Worm (Caenorhabditis elegans) whole organism, early embryonic: Measurements from ENCODE around the gene C09E10.3.

Source experiments
- B0310.2 ChIP-seq: sonication (generic microtip); optimal IDR thresholded peaks from 2 replicates; lab custom pipeline; 2016; ENCODE audit warnings: mild to moderate bottlenecking, missing genetic modification characterization, missing compliant biosample characterization
- F13C5.2 ChIP-seq: sonication (generic microtip); optimal IDR thresholded peaks from 2 replicates; lab custom pipeline; 2017; ENCODE audit warnings: mild to moderate bottlenecking, missing genetic modification characterization, inconsistent platforms, missing compliant biosample characterization
- aly-1 ChIP-seq: sonication (generic microtip); optimal IDR thresholded peaks from 2 replicates; lab custom pipeline; 2016; ENCODE audit warnings: missing genetic modification characterization, missing compliant biosample characterization
- ama-1 ChIP-seq: fragments of 150-350 bp; optimal IDR thresholded peaks from 2 replicates; lab custom pipeline; 2014
- ceh-13 ChIP-seq: fragments of 200-800 bp; sonication (Bioruptor generic); optimal IDR thresholded peaks from 2 replicates; lab custom pipeline; 2018; ENCODE audit warnings: mild to moderate bottlenecking, missing genetic modification characterization, missing compliant biosample characterization
- ceh-36 ChIP-seq: sonication (generic microtip); optimal IDR thresholded peaks from 2 replicates; lab custom pipeline; 2016; ENCODE audit warnings: missing genetic modification characterization, inconsistent platforms, missing compliant biosample characterization
- ets-7 ChIP-seq: sonication (generic microtip); optimal IDR thresholded peaks from 2 replicates; lab custom pipeline; 2016; ENCODE audit warnings: missing genotype, missing genetic modification characterization, missing compliant biosample characterization
- flt-1 ChIP-seq: fragments of 200-800 bp; sonication (Bioruptor generic); IDR thresholded peaks from 2 replicates; pipeline ENCODE4 v1.3.6; 2022; ENCODE audit warnings: missing genetic modification characterization, missing compliant biosample characterization
- hmbx-1 ChIP-seq: sonication (generic microtip); optimal IDR thresholded peaks from 2 replicates; lab custom pipeline; 2016; ENCODE audit warnings: mild to moderate bottlenecking, missing genetic modification characterization, missing compliant biosample characterization
- hmg-4 ChIP-seq: fragments of 200-800 bp; sonication (Bioruptor generic); optimal IDR thresholded peaks from 2 replicates; lab custom pipeline; 2018; ENCODE audit warnings: mild to moderate bottlenecking, missing genetic modification characterization, missing compliant biosample characterization
- hnd-1 ChIP-seq: sonication (generic microtip); optimal IDR thresholded peaks from 2 replicates; lab custom pipeline; 2016; ENCODE audit warnings: missing genetic modification characterization, missing compliant biosample characterization
- pes-1 ChIP-seq: fragments of 200-800 bp; sonication (Bioruptor generic); IDR thresholded peaks from 2 replicates; pipeline ENCODE4 v1.3.6; 2022; ENCODE audit warnings: missing genetic modification reagents, missing genetic modification characterization, missing compliant biosample characterization
- scrt-1 ChIP-seq: fragments of 200-800 bp; sonication (Bioruptor generic); IDR thresholded peaks from 2 replicates; pipeline ENCODE4 v1.3.6; 2022; ENCODE audit warnings: missing genetic modification characterization, missing compliant biosample characterization
- sea-1 ChIP-seq: fragments of 200-800 bp; sonication (Bioruptor generic); conservative IDR thresholded peaks from 2 replicates; pipeline ENCODE4 v1.3.6; 2022; ENCODE audit warnings: missing genetic modification characterization, missing compliant biosample characterization
- tbx-11 ChIP-seq: fragments of 200-800 bp; sonication (Bioruptor generic); IDR thresholded peaks from 2 replicates; pipeline ENCODE4 v1.3.6; 2022; ENCODE audit warnings: missing genetic modification characterization, missing compliant biosample characterization
- tbx-37 ChIP-seq: fragments of 200-800 bp; sonication (Bioruptor generic); conservative IDR thresholded peaks from 2 replicates; pipeline ENCODE4 v1.3.6; 2022; ENCODE audit warnings: missing genetic modification reagents, missing genetic modification characterization, missing compliant biosample characterization
- tra-4 ChIP-seq: sonication (generic microtip); optimal IDR thresholded peaks from 2 replicates; lab custom pipeline; 2017; ENCODE audit warnings: missing genetic modification characterization, missing compliant biosample characterization

C09E10.3 gene

DNA sequence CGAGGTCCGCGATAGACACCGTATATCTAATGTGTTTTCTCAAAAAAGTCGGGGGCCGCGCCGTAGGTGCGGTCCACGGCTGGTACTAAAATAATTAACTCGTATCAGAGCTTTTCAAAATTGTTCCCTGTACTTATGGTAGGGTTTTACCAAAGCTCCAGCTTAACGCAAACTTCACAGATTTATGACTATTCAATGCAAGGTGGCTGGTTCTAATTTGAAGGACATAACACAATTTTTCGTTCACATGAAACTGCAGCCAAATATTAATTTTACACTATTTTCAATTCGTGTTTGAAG, 16.0 kb downstream of the C09E10.3 start:
- no peak for TF ChIP-seq B0310.2 (tag; lab: Kevin White, UChicago)
- TF ChIP-seq hmbx-1 (tag; lab: Kevin White, UChicago) = no peak
- no peak for TF ChIP-seq tra-4 (tag; lab: Kevin White, UChicago)
- TF ChIP-seq ama-1 = no peak
- no peak for TF ChIP-seq hmg-4 (GFP tag; lab: Kevin White, UChicago)
- TF ChIP-seq scrt-1 (GFP tag; lab: Robert Waterston, UW) = no peak
- no peak for TF ChIP-seq hnd-1 (tag; lab: Kevin White, UChicago)
- TF ChIP-seq aly-1 (tag; lab: Kevin White, UChicago) = no peak
- no peak for TF ChIP-seq ceh-13 (GFP tag; lab: Kevin White, UChicago)
- no peak for TF ChIP-seq flt-1
- TF ChIP-seq pes-1 (GFP tag; lab: Robert Waterston, UW) = no peak
- no peak for TF ChIP-seq tbx-11 (GFP tag; lab: Robert Waterston, UW)
- TF ChIP-seq tbx-37 = no peak
- TF ChIP-seq sea-1 = no peak
- TF ChIP-seq F13C5.2 (tag; lab: Kevin White, UChicago) = no peak
- TF ChIP-seq ets-7 (tag; lab: Kevin White, UChicago) = no peak
- TF ChIP-seq ceh-36 = no peak

DNA sequence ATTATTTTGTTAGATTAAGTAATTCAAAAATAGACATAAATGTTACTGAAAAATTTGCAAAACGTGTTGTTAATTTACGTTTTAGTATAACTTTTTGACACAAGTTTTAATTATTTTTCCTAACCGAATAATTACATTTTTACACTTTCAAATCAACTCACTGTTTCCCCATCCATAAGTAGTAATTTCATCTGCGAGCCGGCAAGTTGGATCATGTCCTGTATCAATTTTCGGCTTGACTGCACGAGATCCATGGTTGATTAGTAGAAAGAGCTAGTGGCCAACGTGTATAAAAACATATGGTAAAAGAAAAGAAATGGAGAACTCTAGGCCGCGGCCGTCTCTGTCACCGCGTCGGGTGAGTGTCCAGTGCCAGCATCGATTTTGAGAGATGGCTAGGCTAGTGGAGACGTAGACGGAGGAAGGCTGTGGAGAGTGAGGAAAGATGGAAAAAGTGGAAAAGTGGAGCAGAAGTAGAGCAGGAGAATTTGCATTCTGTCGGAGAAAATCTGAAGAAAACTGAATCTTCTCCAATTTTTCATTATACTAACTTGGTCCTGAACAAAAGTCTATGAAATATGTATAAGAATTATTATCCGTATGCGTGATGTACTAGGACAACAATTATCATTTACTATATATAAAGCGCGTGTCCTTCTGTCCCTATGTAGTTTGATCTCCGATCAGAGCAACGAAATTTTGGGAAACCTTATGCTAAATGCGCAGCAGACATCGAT, 16.5 kb downstream of the C09E10.3 start, which contains the start of gene vps-45:
Gene vps-45 (minus strand): TSS at position 350 of the 737 bp plus-strand sequence.
- TF ChIP-seq pes-1 (GFP tag; lab: Robert Waterston, UW) = no peak
- TF ChIP-seq F13C5.2 (tag; lab: Kevin White, UChicago) = peak; percentile 7
- TF ChIP-seq hmg-4 (GFP tag; lab: Kevin White, UChicago) = peak; percentile 45

DNA sequence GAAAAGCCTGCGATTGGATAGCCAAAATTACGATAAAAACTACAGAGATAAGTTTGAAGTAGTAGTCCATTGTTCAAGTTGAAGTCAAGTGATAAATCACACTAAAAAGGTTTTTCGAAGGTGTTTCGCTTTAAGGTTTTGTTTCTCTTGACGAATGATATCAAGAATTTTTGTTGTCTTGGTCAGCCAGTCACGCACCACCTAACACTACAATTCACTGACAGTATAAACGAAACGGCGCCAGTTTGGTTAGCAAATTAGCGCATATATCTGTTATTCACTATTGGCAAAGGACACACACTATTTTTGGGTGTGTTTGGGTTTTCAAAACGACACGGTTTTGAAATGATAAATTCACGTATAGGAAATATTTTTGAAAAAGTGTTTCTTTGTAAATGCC, 21.1 kb downstream of the C09E10.3 start, which contains the start of gene C44C1.6:
Gene C44C1.6 (minus strand): TSS at position 199 of the 400 bp plus-strand sequence.
- TF ChIP-seq ceh-13 (GFP tag; lab: Kevin White, UChicago) = no peak
- TF ChIP-seq sea-1 = no peak
- no peak for TF ChIP-seq B0310.2 (tag; lab: Kevin White, UChicago)
- TF ChIP-seq aly-1 (tag; lab: Kevin White, UChicago) = no peak
- TF ChIP-seq F13C5.2 (tag; lab: Kevin White, UChicago) = no peak
- TF ChIP-seq hnd-1 (tag; lab: Kevin White, UChicago) = no peak
- TF ChIP-seq hmg-4 (GFP tag; lab: Kevin White, UChicago) = no peak
- TF ChIP-seq flt-1 = no peak
- no peak for TF ChIP-seq tra-4 (tag; lab: Kevin White, UChicago)

DNA sequence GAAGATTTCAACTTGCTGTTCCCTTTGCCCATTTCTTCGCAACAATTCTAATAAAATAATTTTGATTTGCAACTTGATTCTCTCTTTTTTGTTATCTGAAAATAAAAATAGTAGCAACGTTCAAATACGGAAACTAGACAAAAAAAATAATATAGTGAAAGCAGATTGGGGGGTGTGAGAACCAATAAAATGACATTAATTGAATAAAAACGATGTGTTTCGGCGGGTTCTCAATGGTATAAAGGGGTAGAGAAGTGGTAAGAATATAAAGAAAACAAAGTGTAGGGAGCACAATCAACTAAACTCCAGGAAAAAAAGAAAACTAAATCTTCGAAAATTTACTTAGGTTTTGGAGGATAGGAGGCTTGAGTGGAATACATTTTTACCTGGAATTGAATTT, 28.0 kb downstream of the C09E10.3 start, which contains the start of gene ncs-1:
Gene ncs-1 (minus strand): TSS at position 101 of the 400 bp plus-strand sequence.
- TF ChIP-seq flt-1 = no peak
- TF ChIP-seq ets-7 (tag; lab: Kevin White, UChicago) = no peak
- TF ChIP-seq aly-1 (tag; lab: Kevin White, UChicago) = no peak
- TF ChIP-seq pes-1 (GFP tag; lab: Robert Waterston, UW) = no peak
- no peak for TF ChIP-seq hnd-1 (tag; lab: Kevin White, UChicago)
- TF ChIP-seq B0310.2 (tag; lab: Kevin White, UChicago) = no peak
- no peak for TF ChIP-seq tbx-37
- TF ChIP-seq hmbx-1 (tag; lab: Kevin White, UChicago) = no peak
- TF ChIP-seq tra-4 (tag; lab: Kevin White, UChicago) = no peak
- no peak for TF ChIP-seq ama-1
- TF ChIP-seq sea-1 = no peak
- no peak for TF ChIP-seq ceh-36
- no peak for TF ChIP-seq F13C5.2 (tag; lab: Kevin White, UChicago)
- TF ChIP-seq tbx-11 (GFP tag; lab: Robert Waterston, UW) = no peak
- TF ChIP-seq scrt-1 (GFP tag; lab: Robert Waterston, UW) = no peak
- TF ChIP-seq hmg-4 (GFP tag; lab: Kevin White, UChicago) = no peak
- no peak for TF ChIP-seq ceh-13 (GFP tag; lab: Kevin White, UChicago)

DNA sequence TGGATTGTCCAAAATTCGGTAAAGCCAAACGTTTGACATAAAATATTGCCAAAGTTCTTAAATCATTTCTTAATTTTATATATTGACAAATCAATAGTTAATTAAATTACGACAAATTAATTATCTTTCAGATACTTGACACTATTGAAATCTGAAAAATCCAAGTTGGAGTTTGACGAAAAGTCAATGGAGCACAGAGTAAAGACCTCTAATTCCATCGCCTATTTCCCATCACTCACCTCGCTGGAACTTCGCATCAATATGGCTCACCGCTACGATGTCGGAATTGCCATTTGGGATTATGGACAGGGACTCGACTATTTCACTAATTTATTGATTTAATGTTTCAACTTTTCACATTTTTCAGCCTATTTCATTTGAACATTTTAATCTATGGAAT, 31.0 kb downstream of the C09E10.3 start:
- TF ChIP-seq B0310.2 (tag; lab: Kevin White, UChicago) = no peak
- TF ChIP-seq tbx-11 (GFP tag; lab: Robert Waterston, UW) = no peak
- no peak for TF ChIP-seq tra-4 (tag; lab: Kevin White, UChicago)
- no peak for TF ChIP-seq hmg-4 (GFP tag; lab: Kevin White, UChicago)
- no peak for TF ChIP-seq ama-1
- TF ChIP-seq ceh-13 (GFP tag; lab: Kevin White, UChicago) = no peak
- TF ChIP-seq tbx-37 = no peak
- TF ChIP-seq sea-1 = no peak
- TF ChIP-seq flt-1 = no peak

DNA sequence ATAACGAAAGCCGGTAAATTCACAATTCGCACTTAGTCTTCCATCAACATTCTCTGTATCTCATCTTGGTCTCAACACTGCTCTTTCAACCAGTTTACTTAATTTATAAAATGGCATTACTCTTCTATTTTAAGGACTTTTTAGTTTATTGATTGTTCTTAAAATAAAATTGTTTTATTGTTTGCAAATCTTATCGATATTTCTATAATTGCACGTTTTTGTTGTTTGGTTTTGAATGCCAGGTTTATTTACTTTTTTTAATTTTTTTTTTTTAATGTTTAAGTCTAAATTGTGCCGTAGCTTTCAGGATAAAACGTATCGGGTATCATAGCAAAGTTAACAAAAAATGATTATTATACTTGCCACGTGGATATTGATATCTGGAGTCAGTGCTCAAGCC, 33.6 kb downstream of the C09E10.3 start, which contains the start of gene chil-10:
Gene chil-10 (plus strand): TSS at position 301 of the 400 bp plus-strand sequence.
- TF ChIP-seq tbx-11 (GFP tag; lab: Robert Waterston, UW) (no peak), ets-7 (tag; lab: Kevin White, UChicago) (no peak), hmbx-1 (tag; lab: Kevin White, UChicago) (no peak)

DNA sequence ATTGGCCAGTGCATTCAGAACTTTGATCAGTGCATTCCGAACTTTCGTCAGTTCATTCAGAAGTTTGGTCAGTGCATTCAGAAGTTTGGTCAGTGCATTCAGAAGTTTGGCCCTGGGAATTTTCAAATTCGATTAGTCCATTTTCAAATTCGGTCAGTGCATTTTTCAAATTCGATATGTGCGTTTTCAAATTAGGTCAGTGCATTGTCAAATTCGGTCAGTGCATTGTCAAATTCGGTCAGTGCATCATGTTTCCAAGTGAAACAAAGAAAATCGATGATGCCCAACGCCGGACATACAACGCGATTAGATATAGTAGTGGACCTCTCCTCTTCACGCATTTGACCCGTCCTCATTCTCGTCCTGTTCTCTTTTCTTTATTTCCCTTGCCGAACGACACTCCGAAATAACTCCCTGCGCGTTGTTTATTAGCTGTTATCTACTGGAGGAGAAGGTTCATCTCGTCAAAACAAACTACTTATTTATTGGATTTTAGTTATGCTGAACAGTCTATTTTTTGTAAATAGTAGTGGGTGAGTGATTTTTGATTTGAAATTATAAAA, 36.6 kb downstream of the C09E10.3 start, which contains the start of gene apm-3:
Gene apm-3 (plus strand): TSS at position 477 of the 563 bp plus-strand sequence.
- TF ChIP-seq hmg-4 (GFP tag; lab: Kevin White, UChicago) (peak; percentile 38), aly-1 (tag; lab: Kevin White, UChicago) (no peak)
